Worm (Caenorhabditis elegans) whole organism, young adult: Measurements from ENCODE around the gene D2096.6.

Experiments used
- B0019.2 ChIP-seq: fragments of 200-800 bp; sonication (Bioruptor generic); conservative IDR thresholded peaks from 2 replicates; pipeline ENCODE4 v1.3.6; 2022; ENCODE audit warnings: missing genetic modification reagents, missing genetic modification characterization, missing compliant biosample characterization
- B0336.3 ChIP-seq: fragments of 200-800 bp; sonication (Bioruptor generic); IDR thresholded peaks from 2 replicates; pipeline ENCODE4 v1.3.6; 2022; ENCODE audit warnings: missing genetic modification characterization, missing compliant biosample characterization
- C06A6.2 ChIP-seq: fragments of 200-800 bp; sonication (Bioruptor generic); conservative IDR thresholded peaks from 2 replicates; pipeline ENCODE4 v1.3.6; 2022; ENCODE audit warnings: missing genetic modification characterization, missing compliant biosample characterization
- F23B12.7 ChIP-seq: sonication (generic microtip); optimal IDR thresholded peaks from 2 replicates; lab custom pipeline; 2017; ENCODE audit warnings: missing genetic modification characterization, mild to moderate bottlenecking, missing compliant biosample characterization, antibody characterized with exemption, moderate library complexity; ENCODE audit not compliant: insufficient read depth
- F33H1.4 ChIP-seq: fragments of 200-800 bp; sonication (Bioruptor generic); IDR thresholded peaks from 2 replicates; pipeline ENCODE4 v1.3.6; 2022; ENCODE audit warnings: missing genetic modification reagents, missing genetic modification characterization, missing compliant biosample characterization
- F39B2.1 ChIP-seq: fragments of 200-800 bp; sonication (Bioruptor generic); IDR thresholded peaks from 2 replicates; pipeline ENCODE4 v1.3.6; 2022; ENCODE audit warnings: missing genetic modification reagents, missing genetic modification characterization, missing compliant biosample characterization
- F57A8.1 ChIP-seq: fragments of 200-800 bp; sonication (Bioruptor generic); optimal IDR thresholded peaks from 2 replicates; lab custom pipeline; 2018; ENCODE audit warnings: mild to moderate bottlenecking, missing genetic modification characterization, moderate library complexity, missing compliant biosample characterization
- K11D2.4 ChIP-seq: fragments of 200-800 bp; sonication (Bioruptor generic); IDR thresholded peaks from 2 replicates; pipeline ENCODE4 v1.3.6; 2022; ENCODE audit warnings: missing genetic modification reagents, missing genetic modification characterization, missing compliant biosample characterization
- T07F8.4 ChIP-seq: sonication (generic microtip); optimal IDR thresholded peaks from 2 replicates; lab custom pipeline; 2016; ENCODE audit warnings: mild to moderate bottlenecking, missing genetic modification characterization, moderate library complexity, missing compliant biosample characterization
- Y95B8A.8 ChIP-seq: fragments of 200-800 bp; sonication (Bioruptor generic); IDR thresholded peaks from 2 replicates; pipeline ENCODE4 v1.3.6; 2022; ENCODE audit warnings: missing genetic modification reagents, missing genetic modification characterization, missing compliant biosample characterization
- akir-1 ChIP-seq: fragments of 200-800 bp; sonication (Bioruptor generic); optimal IDR thresholded peaks from 2 replicates; lab custom pipeline; 2018; ENCODE audit warnings: mild to moderate bottlenecking, missing genetic modification characterization, moderate library complexity, missing compliant biosample characterization
- aptf-2 ChIP-seq: fragments of 200-800 bp; sonication (Bioruptor generic); conservative IDR thresholded peaks from 2 replicates; pipeline ENCODE4 v1.3.6; 2022; ENCODE audit warnings: missing genetic modification reagents, missing genetic modification characterization, missing compliant biosample characterization
- attf-5 ChIP-seq: fragments of 200-800 bp; sonication (Bioruptor generic); optimal IDR thresholded peaks from 2 replicates; lab custom pipeline; 2018; ENCODE audit warnings: mild to moderate bottlenecking, missing genetic modification characterization, missing compliant biosample characterization
- ccch-3 ChIP-seq: fragments of 200-800 bp; sonication (Bioruptor generic); optimal IDR thresholded peaks from 2 replicates; lab custom pipeline; 2018; ENCODE audit warnings: mild to moderate bottlenecking, missing genetic modification characterization, missing compliant biosample characterization
- cebp-1 ChIP-seq, 2 experiments: fragments of 200-800 bp in 1 of 2; sonication (Bioruptor generic) in 1 of 2; sonication (generic microtip) in 1 of 2; IDR thresholded peaks in 1 of 2; optimal IDR thresholded peaks in 1 of 2; 2 replicates each; pipeline versions ENCODE4 v1.3.6 to Lab custom; 2017 to 2022; ENCODE audit warnings: missing compliant biosample characterization in 2 of 2, missing genetic modification characterization in 2 of 2, mild to moderate bottlenecking in 1 of 2, missing genetic modification reagents in 1 of 2, moderate library complexity in 1 of 2
- ceh-58 ChIP-seq: fragments of 200-800 bp; sonication (Bioruptor generic); IDR thresholded peaks from 2 replicates; pipeline ENCODE4 v1.3.6; 2022; ENCODE audit warnings: missing genetic modification characterization, missing compliant biosample characterization
- dpl-1 ChIP-seq: fragments of 150-350 bp; optimal IDR thresholded peaks from 2 replicates; lab custom pipeline; 2014; ENCODE audit warnings: missing biosample characterization, missing genetic modification reagents, missing genetic modification characterization
- egl-18 ChIP-seq: fragments of 200-800 bp; sonication (Bioruptor generic); IDR thresholded peaks from 2 replicates; pipeline ENCODE4 v1.3.6; 2022; ENCODE audit warnings: missing genetic modification reagents, missing genetic modification characterization, missing compliant biosample characterization
- egl-44 ChIP-seq: fragments of 200-800 bp; sonication (Bioruptor generic); IDR thresholded peaks from 2 replicates; pipeline ENCODE4 v1.3.6; 2022; ENCODE audit warnings: missing genetic modification reagents, missing genetic modification characterization, missing compliant biosample characterization
- ets-4 ChIP-seq: fragments of 200-800 bp; sonication (Bioruptor generic); optimal IDR thresholded peaks from 2 replicates; lab custom pipeline; 2018; ENCODE audit warnings: mild to moderate bottlenecking, missing genetic modification characterization, missing compliant biosample characterization
- hlh-12 ChIP-seq: sonication (generic microtip); optimal IDR thresholded peaks from 2 replicates; lab custom pipeline; 2016; ENCODE audit warnings: missing genetic modification characterization, missing compliant biosample characterization
- hlh-26 ChIP-seq: fragments of 200-800 bp; sonication (Bioruptor generic); conservative IDR thresholded peaks from 2 replicates; pipeline ENCODE4 v1.3.6; 2022; ENCODE audit warnings: missing genetic modification reagents, missing genetic modification characterization, missing compliant biosample characterization
- hmg-20 ChIP-seq: fragments of 200-800 bp; sonication (Bioruptor generic); IDR thresholded peaks from 2 replicates; pipeline ENCODE4 v1.3.6; 2022; ENCODE audit warnings: missing genetic modification reagents, missing genetic modification characterization, missing compliant biosample characterization
- lag-1 ChIP-seq: fragments of 200-800 bp; sonication (Bioruptor generic); IDR thresholded peaks from 2 replicates; pipeline ENCODE4 v1.3.6; 2022; ENCODE audit warnings: missing genetic modification reagents, missing genetic modification characterization, missing compliant biosample characterization
- lin-35 ChIP-seq, 3 experiments: fragments of 150-350 bp in 2 of 3; sonication (generic microtip) in 1 of 3; optimal IDR thresholded peaks; 2 replicates each; lab custom pipeline; 2014 to 2018; ENCODE audit warnings: missing biosample characterization in 3 of 3, missing genetic modification characterization in 3 of 3, missing genetic modification reagents in 3 of 3
- lin-40 ChIP-seq: sonication (generic microtip); optimal IDR thresholded peaks from 2 replicates; lab custom pipeline; 2016; ENCODE audit warnings: missing genetic modification characterization, mild to moderate bottlenecking, missing compliant biosample characterization, missing genotype, missing genetic modification reagents
- madf-3 ChIP-seq: fragments of 200-800 bp; sonication (Bioruptor generic); IDR thresholded peaks from 2 replicates; pipeline ENCODE4 v1.3.6; 2022; ENCODE audit warnings: missing genetic modification reagents, missing genetic modification characterization, missing compliant biosample characterization
- madf-6 ChIP-seq: fragments of 200-800 bp; sonication (Bioruptor generic); IDR thresholded peaks from 2 replicates; pipeline ENCODE4 v1.3.6; 2022; ENCODE audit warnings: missing genetic modification reagents, missing genetic modification characterization, missing compliant biosample characterization
- mel-28 ChIP-seq: sonication (generic microtip); optimal IDR thresholded peaks from 2 replicates; lab custom pipeline; 2016; ENCODE audit warnings: borderline replicate concordance, mild to moderate bottlenecking, missing genetic modification characterization, missing compliant biosample characterization
- nfya-2 ChIP-seq: fragments of 200-800 bp; sonication (Bioruptor generic); IDR thresholded peaks from 2 replicates; pipeline ENCODE4 v1.3.6; 2022; ENCODE audit warnings: missing genetic modification reagents, missing genetic modification characterization, missing compliant biosample characterization
- nhr-80 ChIP-seq: sonication (generic microtip); optimal IDR thresholded peaks from 2 replicates; lab custom pipeline; 2016; ENCODE audit warnings: missing genetic modification characterization, missing compliant biosample characterization
- nhr-90 ChIP-seq: sonication (generic microtip); optimal IDR thresholded peaks from 2 replicates; lab custom pipeline; 2016; ENCODE audit warnings: missing genotype, mild to moderate bottlenecking, missing genetic modification characterization, missing compliant biosample characterization
- rec-8 ChIP-seq, 2 experiments: sonication (generic microtip); optimal IDR thresholded peaks; 2 replicates each; lab custom pipeline; 2016; ENCODE audit warnings: mild to moderate bottlenecking in 2 of 2, missing genetic modification characterization in 2 of 2, missing genetic modification reagents in 2 of 2, missing genotype in 2 of 2, missing biosample characterization in 1 of 2, missing compliant biosample characterization in 1 of 2, moderate library complexity in 1 of 2
- rpc-1 ChIP-seq, 2 experiments: fragments of 150-350 bp in 1 of 2; sonication (generic microtip) in 1 of 2; optimal IDR thresholded peaks; 2 replicates each; lab custom pipeline; 2014 to 2018; ENCODE audit warnings: missing biosample characterization in 1 of 2, missing genetic modification characterization in 1 of 2, missing genetic modification reagents in 1 of 2, missing genotype in 1 of 2
- sdz-38 ChIP-seq: sonication (generic microtip); optimal IDR thresholded peaks from 2 replicates; lab custom pipeline; 2016; ENCODE audit warnings: missing genotype, missing genetic modification characterization, missing compliant biosample characterization
- snpc-4 ChIP-seq, 5 experiments: fragments of 150-350 bp in 1 of 5; sonication (generic microtip) in 4 of 5; optimal IDR thresholded peaks; 2 replicates each; lab custom pipeline; 2014 to 2018; ENCODE audit warnings: missing genetic modification characterization in 5 of 5, missing biosample characterization in 3 of 5, antibody characterized with exemption in 2 of 5, mild to moderate bottlenecking in 2 of 5, missing compliant biosample characterization in 2 of 5, missing genotype in 2 of 5, moderate library complexity in 2 of 5, missing genetic modification reagents in 1 of 5
- tbx-9 ChIP-seq: sonication (generic microtip); optimal IDR thresholded peaks from 2 replicates; lab custom pipeline; 2016; ENCODE audit warnings: borderline replicate concordance, missing genetic modification characterization, inconsistent platforms, missing compliant biosample characterization
- unc-130 ChIP-seq: sonication (generic microtip); optimal IDR thresholded peaks from 2 replicates; lab custom pipeline; 2016; ENCODE audit warnings: missing genetic modification reagents, missing genetic modification characterization, missing compliant biosample characterization
- ztf-25 ChIP-seq: fragments of 200-800 bp; sonication (Bioruptor generic); IDR thresholded peaks from 2 replicates; pipeline ENCODE4 v1.3.6; 2022; ENCODE audit warnings: missing genetic modification reagents, missing genetic modification characterization, missing compliant biosample characterization
- ztf-28 ChIP-seq: fragments of 200-800 bp; sonication (Bioruptor generic); IDR thresholded peaks from 2 replicates; pipeline ENCODE4 v1.3.6; 2022; ENCODE audit warnings: missing genetic modification reagents, missing genetic modification characterization, missing compliant biosample characterization

The D2096.6 gene

ce11 chrIV:8377501-8377900, 8.5 kb upstream of the D2096.6 start, which contains the start of gene D2096.7 (continued):
- TF ChIP-seq F57A8.1, result peak; percentile 44
- TF ChIP-seq ceh-58 (GFP tag; lab: Robert Waterston, UW), result peak; percentile 96; the same call in 1 of the 2 replicates
- TF ChIP-seq, all 124 proteins: peak for 80

ce11 chrIV:8376923-8377322, 7.9 kb upstream of the D2096.6 start:
- peak; percentile 26 for TF ChIP-seq nhr-80 (tag; lab: Kevin White, UChicago)
- no peak for TF ChIP-seq lin-35 (GFP tag; optimal IDR thresholded peaks at IDR 0.05; lab: Kevin White, UChicago)
- TF ChIP-seq ztf-28, result no peak
- no peak for TF ChIP-seq ets-4
- no peak for TF ChIP-seq F39B2.1 (GFP tag; lab: Robert Waterston, UW)
- TF ChIP-seq cebp-1 (GFP tag; IDR thresholded peaks at IDR 0.05; lab: Robert Waterston, UW), result no peak; the same call in 1 of the 2 replicates
- peak; percentile 68 for TF ChIP-seq cebp-1 (tag; optimal IDR thresholded peaks at IDR 0.05; lab: Kevin White, UChicago)
- no peak for TF ChIP-seq Y95B8A.8 (GFP tag; lab: Robert Waterston, UW)
- no peak for TF ChIP-seq K11D2.4 (GFP tag; lab: Robert Waterston, UW)
- TF ChIP-seq F57A8.1, result no peak
- TF ChIP-seq B0019.2 (GFP tag; lab: Robert Waterston, UW), result no peak

- no peak for TF ChIP-seq akir-1 (GFP tag; lab: Kevin White, UChicago)
- TF ChIP-seq hlh-26 (GFP tag; lab: Robert Waterston, UW), result no peak
- TF ChIP-seq nhr-80 (tag; lab: Kevin White, UChicago), result peak; percentile 60
- TF ChIP-seq cebp-1 (GFP tag; IDR thresholded peaks at IDR 0.05; lab: Robert Waterston, UW), result 0 out of 2 replicates have a peak, but pooled peaks have one; percentile 9
- peak; percentile 70 for TF ChIP-seq cebp-1 (tag; optimal IDR thresholded peaks at IDR 0.05; lab: Kevin White, UChicago)
- TF ChIP-seq F23B12.7, result peak; percentile 31
- TF ChIP-seq madf-6, result peak; percentile 58; the same call in 1 of the 2 replicates
- no peak; the same call in 1 of the 2 replicates for TF ChIP-seq B0019.2 (GFP tag; lab: Robert Waterston, UW)
- TF ChIP-seq snpc-4 (GFP tag; optimal IDR thresholded peaks at IDR 0.05; lab: Kevin White, UChicago), result peak; percentile 86
- TF ChIP-seq snpc-4 (tag; optimal IDR thresholded peaks at IDR 0.05; lab: Kevin White, UChicago), result peak in 3 of 4 experiments; percentile 70 to 74 (median 71)
- peak; percentile 85 for TF ChIP-seq unc-130
- no peak for TF ChIP-seq madf-3 (GFP tag; lab: Robert Waterston, UW)
- TF ChIP-seq nhr-90 (tag; lab: Kevin White, UChicago), result peak; percentile 82
- no peak for TF ChIP-seq sdz-38
- no peak for TF ChIP-seq nfya-2 (GFP tag; lab: Robert Waterston, UW)
- TF ChIP-seq T07F8.4 (tag; lab: Kevin White, UChicago), result peak; percentile 76
- TF ChIP-seq mel-28 (tag; lab: Kevin White, UChicago), result no peak
- peak; percentile 87 for TF ChIP-seq rpc-1 (optimal IDR thresholded peaks at IDR 0.05; lab: Kevin White, UChicago)
- TF ChIP-seq rpc-1 (tag; optimal IDR thresholded peaks at IDR 0.05; lab: Kevin White, UChicago), result peak; percentile 86
- peak; percentile 67; the same call in 1 of the 2 replicates for TF ChIP-seq egl-44 (GFP tag; lab: Robert Waterston, UW)
- TF ChIP-seq lag-1 (GFP tag; lab: Robert Waterston, UW), result no peak
- TF ChIP-seq K11D2.4 (GFP tag; lab: Robert Waterston, UW), result peak; percentile 33; the same call in 1 of the 2 replicates
- TF ChIP-seq F33H1.4, result peak; percentile 59
- TF ChIP-seq Y95B8A.8 (GFP tag; lab: Robert Waterston, UW), result peak; percentile 80
- TF ChIP-seq attf-5, result peak; percentile 49
- TF ChIP-seq aptf-2, result no peak
- no peak for TF ChIP-seq ztf-28
- TF ChIP-seq F57A8.1, result no peak
- peak; percentile 50 for TF ChIP-seq ccch-3
- no peak for TF ChIP-seq F39B2.1 (GFP tag; lab: Robert Waterston, UW)
- TF ChIP-seq tbx-9 (tag; lab: Kevin White, UChicago), result no peak
- peak; percentile 44; the same call in 1 of the 2 replicates for TF ChIP-seq ztf-25 (GFP tag; lab: Robert Waterston, UW)
- no peak for TF ChIP-seq dpl-1
- TF ChIP-seq rec-8 (tag; optimal IDR thresholded peaks at IDR 0.05; lab: Kevin White, UChicago), result peak; percentile 51 to 76
- TF ChIP-seq hlh-12, result peak; percentile 22
- no peak for TF ChIP-seq C06A6.2 (GFP tag; lab: Robert Waterston, UW)
- TF ChIP-seq B0336.3 (GFP tag; lab: Robert Waterston, UW), result peak; percentile 83
- TF ChIP-seq egl-18 (GFP tag; lab: Robert Waterston, UW), result no peak
- TF ChIP-seq hmg-20 (GFP tag; lab: Robert Waterston, UW), result 0 out of 2 replicates have a peak, but pooled peaks have one; percentile 37
- TF ChIP-seq lin-40 (tag; lab: Kevin White, UChicago), result peak; percentile 64
Measured at ce11 chrIV:8375381-8375780, 6.3 kb upstream of the D2096.6 start.
